Worm (Caenorhabditis elegans) whole organism, late embryonic: ENCODE results near the gene Y97E10AR.6.

ENCODE experiments used
- ceh-48 ChIP-seq: sonication (generic microtip); optimal IDR thresholded peaks from 2 replicates; lab custom pipeline; 2016; ENCODE audit warnings: missing genetic modification characterization, inconsistent platforms, missing compliant biosample characterization
- madf-2 ChIP-seq: sonication (generic microtip); optimal IDR thresholded peaks from 2 replicates; lab custom pipeline; 2017; ENCODE audit warnings: missing genetic modification characterization, missing compliant biosample characterization
- nhr-11 ChIP-seq: fragments of 150-350 bp; optimal IDR thresholded peaks from 2 replicates; lab custom pipeline; 2014; ENCODE audit warnings: missing biosample characterization, missing genetic modification characterization
- npax-4 ChIP-seq: sonication (generic microtip); optimal IDR thresholded peaks from 2 replicates; lab custom pipeline; 2016; ENCODE audit warnings: missing genetic modification characterization, missing compliant biosample characterization
- pag-3 ChIP-seq: sonication (generic microtip); optimal IDR thresholded peaks from 2 replicates; lab custom pipeline; 2016; ENCODE audit warnings: missing compliant biosample characterization, missing genetic modification characterization, borderline replicate concordance
- sdc-2 ChIP-seq: sonication (generic microtip); optimal IDR thresholded peaks from 2 replicates; lab custom pipeline; 2016; ENCODE audit warnings: missing genotype, missing genetic modification characterization, missing compliant biosample characterization
- tbx-2 ChIP-seq: sonication (generic microtip); optimal IDR thresholded peaks from 2 replicates; lab custom pipeline; 2016; ENCODE audit warnings: missing genetic modification characterization, missing compliant biosample characterization

- TF ChIP-seq sdc-2 (tag; lab: Kevin White, UChicago), result no peak
- TF ChIP-seq npax-4, result no peak
- no peak for TF ChIP-seq madf-2 (tag; lab: Kevin White, UChicago)
- TF ChIP-seq tbx-2 (tag; lab: Kevin White, UChicago), result no peak
- no peak for TF ChIP-seq ceh-48 (tag; lab: Kevin White, UChicago)
- TF ChIP-seq pag-3 (tag; lab: Kevin White, UChicago), result no peak
- no peak for TF ChIP-seq nhr-11 (tag; lab: Kevin White, UChicago)
These were observed 12.6 kb upstream of the Y97E10AR.6 start, which contains the start of gene F43H9.4 for ce11 chrV:8026343-8026742.
